Fruit fly (Drosophila melanogaster): ENCODE results near the gene CG33262.

The CG33262 gene

DNA sequence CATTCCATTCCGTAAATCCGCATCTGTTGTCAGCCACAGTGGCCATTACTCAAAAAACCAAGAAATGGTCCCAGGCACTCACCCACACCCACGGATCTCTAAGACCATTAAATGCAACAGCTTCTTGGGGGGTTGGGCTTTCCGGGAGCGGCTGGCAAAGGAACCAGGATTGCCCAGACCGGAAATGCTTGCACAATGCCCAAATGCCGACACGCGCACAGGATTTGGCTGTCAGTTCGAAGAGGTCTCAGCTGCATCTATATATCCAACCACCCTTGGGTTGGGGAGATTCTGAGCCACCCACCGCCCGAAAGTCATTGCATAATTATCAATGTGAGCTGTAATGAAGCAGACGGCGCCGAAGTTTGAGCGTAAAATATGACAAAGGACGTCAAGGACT is 19.2 kb downstream of the CG33262 start:
- TF ChIP-seq sv (GFP tag; optimal IDR thresholded peaks at IDR 0.05) (no peak), h (GFP tag; optimal IDR thresholded peaks at IDR 0.05) (no peak), psq (GFP tag; optimal IDR thresholded peaks at IDR 0.05) (no peak), lola (GFP tag; optimal IDR thresholded peaks at IDR 0.05) (no peak), tai (GFP tag; optimal IDR thresholded peaks at IDR 0.05) (no peak), Sp1 (GFP tag; optimal IDR thresholded peaks at IDR 0.05) (no peak), dsf (GFP tag; optimal IDR thresholded peaks at IDR 0.05; ENCODE audit: borderline replicate concordance) (no peak), Rel (GFP tag; optimal IDR thresholded peaks at IDR 0.05) (no peak), Rel (tag; optimal IDR thresholded peaks at IDR 0.05) (no peak), OdsH (GFP tag; optimal IDR thresholded peaks at IDR 0.05) (no peak), Hr78 (GFP tag; optimal IDR thresholded peaks at IDR 0.05) (no peak), N (GFP tag; optimal IDR thresholded peaks at IDR 0.05) (no peak), woc (GFP tag; optimal IDR thresholded peaks at IDR 0.05) (no peak), GATAd (GFP tag; optimal IDR thresholded peaks at IDR 0.05) (no peak), Vsx2 (GFP tag; optimal IDR thresholded peaks at IDR 0.05; ENCODE audit: partially characterized antibody) (no peak), usp (GFP tag; optimal IDR thresholded peaks at IDR 0.05) (no peak), fru (GFP tag; optimal IDR thresholded peaks at IDR 0.05) (no peak), pan (optimal IDR thresholded peaks at IDR 0.05) (no peak), Mio (GFP tag; optimal IDR thresholded peaks at IDR 0.05) (no peak)

DNA sequence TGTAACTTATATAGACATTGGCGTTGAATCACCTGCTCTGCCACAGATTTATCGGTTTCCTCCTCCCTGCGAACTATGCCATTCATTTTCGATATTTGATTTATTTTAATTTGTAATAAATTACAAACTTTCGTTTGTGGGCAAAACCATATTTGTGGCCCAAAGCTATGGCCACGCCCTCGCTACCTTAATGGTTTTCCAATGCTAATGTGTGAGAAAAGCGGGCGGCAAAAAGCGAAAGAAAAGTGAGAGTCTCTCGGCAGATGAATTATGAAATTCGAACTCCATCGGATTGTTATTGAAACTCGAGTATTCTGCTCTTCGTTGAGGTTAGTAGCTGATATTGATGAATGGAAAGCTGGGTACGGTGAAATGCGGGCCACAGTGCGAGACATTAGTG is 33.2 kb downstream of the CG33262 start:
- TF ChIP-seq Vsx2 (GFP tag; optimal IDR thresholded peaks at IDR 0.05; ENCODE audit: partially characterized antibody) = no peak
- TF ChIP-seq dsf (GFP tag; optimal IDR thresholded peaks at IDR 0.05; ENCODE audit: borderline replicate concordance) = no peak
- no peak for TF ChIP-seq usp (GFP tag; optimal IDR thresholded peaks at IDR 0.05)
- TF ChIP-seq tai (GFP tag; optimal IDR thresholded peaks at IDR 0.05) = no peak
- TF ChIP-seq Abd-B (GFP tag; optimal IDR thresholded peaks at IDR 0.05) = no peak
- TF ChIP-seq woc (GFP tag; optimal IDR thresholded peaks at IDR 0.05) = no peak
- TF ChIP-seq br (GFP tag; optimal IDR thresholded peaks at IDR 0.05) = no peak
- no peak for TF ChIP-seq Mio (GFP tag; optimal IDR thresholded peaks at IDR 0.05)
- no peak for TF ChIP-seq Hr83 (GFP tag; optimal IDR thresholded peaks at IDR 0.05; ENCODE audit: poor library complexity, severe bottlenecking)
- no peak for TF ChIP-seq Myc (optimal IDR thresholded peaks at IDR 0.05)
- no peak for TF ChIP-seq sage (GFP tag; optimal IDR thresholded peaks at IDR 0.05)
- no peak for TF ChIP-seq Sp1 (GFP tag; optimal IDR thresholded peaks at IDR 0.05)
- TF ChIP-seq pan (optimal IDR thresholded peaks at IDR 0.05) = no peak
- no peak for TF ChIP-seq sv (GFP tag; optimal IDR thresholded peaks at IDR 0.05)
- no peak for TF ChIP-seq dmrt93B (GFP tag; optimal IDR thresholded peaks at IDR 0.05)
- no peak for TF ChIP-seq Hnf4 (GFP tag; optimal IDR thresholded peaks at IDR 0.05)
- TF ChIP-seq lola (GFP tag; optimal IDR thresholded peaks at IDR 0.05) = no peak

DNA sequence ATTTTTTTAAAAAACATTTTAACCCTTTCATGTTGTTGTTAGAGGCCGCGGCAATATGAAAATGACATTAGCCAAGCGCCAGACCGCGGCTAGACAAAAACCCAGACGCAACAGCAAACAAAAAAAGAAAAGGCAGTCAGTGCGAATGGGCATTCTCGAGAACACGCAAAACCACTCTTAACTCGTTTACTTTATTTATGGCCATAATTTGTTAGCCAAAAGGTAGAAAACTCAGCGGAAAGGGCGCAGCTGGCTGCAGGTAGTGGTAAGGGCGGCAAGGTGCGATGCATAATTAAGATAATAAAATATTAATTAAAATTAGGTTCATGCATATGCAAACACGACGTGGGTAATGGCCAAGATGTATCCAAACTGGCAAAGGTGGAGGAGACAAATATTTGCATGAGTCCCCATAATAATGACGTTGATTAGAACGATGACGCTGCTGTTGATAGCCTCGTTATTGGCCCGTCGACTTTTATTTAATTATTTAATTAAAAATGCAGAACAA is 34.2 kb downstream of the CG33262 start:
- TF ChIP-seq Hnf4 (GFP tag; optimal IDR thresholded peaks at IDR 0.05) = no peak
- no peak for TF ChIP-seq sage (GFP tag; optimal IDR thresholded peaks at IDR 0.05)
- no peak for TF ChIP-seq psq (GFP tag; optimal IDR thresholded peaks at IDR 0.05)
- no peak for TF ChIP-seq foxo (GFP tag; optimal IDR thresholded peaks at IDR 0.05)
- no peak for TF ChIP-seq CG9705 (GFP tag; optimal IDR thresholded peaks at IDR 0.05)
- no peak for TF ChIP-seq sv (GFP tag; optimal IDR thresholded peaks at IDR 0.05)
- no peak for TF ChIP-seq Dfd (GFP tag; optimal IDR thresholded peaks at IDR 0.05)
- no peak for TF ChIP-seq dsf (GFP tag; optimal IDR thresholded peaks at IDR 0.05; ENCODE audit: borderline replicate concordance)
- no peak for TF ChIP-seq jim (GFP tag; optimal IDR thresholded peaks at IDR 0.05)
- no peak for TF ChIP-seq CrebA (GFP tag; optimal IDR thresholded peaks at IDR 0.05; ENCODE audit: borderline replicate concordance)
- TF ChIP-seq Jra (GFP tag; optimal IDR thresholded peaks at IDR 0.05) = no peak
- no peak for TF ChIP-seq Sp1 (GFP tag; optimal IDR thresholded peaks at IDR 0.05)
- no peak for TF ChIP-seq dmrt93B (GFP tag; optimal IDR thresholded peaks at IDR 0.05)
- no peak for TF ChIP-seq GATAd (GFP tag; optimal IDR thresholded peaks at IDR 0.05)
- TF ChIP-seq Abd-B (GFP tag; optimal IDR thresholded peaks at IDR 0.05) = no peak
- no peak for TF ChIP-seq br (GFP tag; optimal IDR thresholded peaks at IDR 0.05)
- TF ChIP-seq Vsx2 (GFP tag; optimal IDR thresholded peaks at IDR 0.05; ENCODE audit: partially characterized antibody) = no peak
- no peak for TF ChIP-seq woc (GFP tag; optimal IDR thresholded peaks at IDR 0.05)
- TF ChIP-seq Hr83 (GFP tag; optimal IDR thresholded peaks at IDR 0.05; ENCODE audit: poor library complexity, severe bottlenecking) = no peak

DNA sequence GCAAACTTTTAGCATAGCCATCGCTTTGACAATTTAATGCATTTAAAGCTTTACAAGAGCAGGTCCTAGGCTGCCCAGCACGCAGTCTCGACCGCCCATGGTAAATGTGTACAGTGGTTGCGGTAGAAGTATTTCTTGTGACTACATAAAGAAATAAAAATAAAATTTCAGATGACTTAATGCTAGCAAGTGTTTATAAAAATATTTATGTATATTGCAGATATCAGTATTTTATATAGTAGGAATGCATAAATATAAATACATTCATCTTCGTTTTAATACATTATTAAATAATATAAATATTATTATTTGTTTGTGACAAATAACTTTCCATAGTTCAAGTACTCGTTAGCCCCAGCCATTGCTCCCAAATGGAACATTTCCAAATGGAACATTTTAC is 36.9 kb downstream of the CG33262 start:
- TF ChIP-seq Mio (GFP tag; optimal IDR thresholded peaks at IDR 0.05) = no peak
- TF ChIP-seq HLH106 (tag; optimal IDR thresholded peaks at IDR 0.05) = peak; percentile 3
- TF ChIP-seq psq (GFP tag; optimal IDR thresholded peaks at IDR 0.05) = peak; percentile 7

All from whole organism, wandering third instar larva.